Worm (Caenorhabditis elegans): ENCODE data around the gene W09D10.4.
A peak's percentile ranks its signal among the peaks of the same experiment; 100 is the strongest.

W09D10.4 gene

ce11 chrIII:10746406-10746807 is 30.4 kb upstream of the W09D10.4 start (continued):
- TF ChIP-seq ceh-32 (tag; optimal IDR thresholded peaks at IDR 0.05; ENCODE audit: poor library complexity) (no peak), nhr-76 (tag; optimal IDR thresholded peaks at IDR 0.05) (no peak), ceh-20 (GFP tag; IDR thresholded peaks at IDR 0.05) (no peak), Y48G9A.11 (GFP tag; IDR thresholded peaks at IDR 0.05) (peak; percentile 64), mep-1 (tag; optimal IDR thresholded peaks at IDR 0.05) (peak; percentile 30), dpl-1 (GFP tag; optimal IDR thresholded peaks at IDR 0.05) (no peak), ctbp-1 (GFP tag; IDR thresholded peaks at IDR 0.05) (peak; percentile 53; the same call in 1 of the 2 replicates), aly-2 (tag; optimal IDR thresholded peaks at IDR 0.05) (no peak), lir-3 (tag; optimal IDR thresholded peaks at IDR 0.05) (no peak), zfp-3 (GFP tag; conservative IDR thresholded peaks at IDR 0.05) (no peak), hlh-30 (tag; optimal IDR thresholded peaks at IDR 0.05; ENCODE audit: insufficient read depth) (no peak), hlh-11 (tag; optimal IDR thresholded peaks at IDR 0.05) (no peak), Y5F2A.4 (GFP tag; optimal IDR thresholded peaks at IDR 0.05) (peak; percentile 73), php-3 (GFP tag; IDR thresholded peaks at IDR 0.05) (no peak), zag-1 (tag; optimal IDR thresholded peaks at IDR 0.05) (no peak), ZK546.5 (tag; optimal IDR thresholded peaks at IDR 0.05) (no peak), pha-4 (GFP tag; IDR thresholded peaks at IDR 0.05) (peak; percentile 69; the same call in 1 of the 2 replicates), pha-4 (tag; optimal IDR thresholded peaks at IDR 0.05) (no peak), sdz-12 (GFP tag; optimal IDR thresholded peaks at IDR 0.05) (no peak), snpc-1.2 (GFP tag; IDR thresholded peaks at IDR 0.05) (peak; percentile 65; the same call in 1 of the 2 replicates), lin-1 (GFP tag; IDR thresholded peaks at IDR 0.05) (peak; percentile 69; the same call in 1 of the 2 replicates), nhr-28 (tag; optimal IDR thresholded peaks at IDR 0.05) (no peak), nhr-11 (tag; optimal IDR thresholded peaks at IDR 0.05) (no peak), lin-13 (GFP tag; optimal IDR thresholded peaks at IDR 0.05) (no peak), lin-39 (tag; optimal IDR thresholded peaks at IDR 0.05) (no peak), nhr-77 (tag; optimal IDR thresholded peaks at IDR 0.05) (no peak), vab-7 (GFP tag; IDR thresholded peaks at IDR 0.05) (no peak), mxl-3 (GFP tag; optimal IDR thresholded peaks at IDR 0.05) (no peak), daf-8 (GFP tag; IDR thresholded peaks at IDR 0.05) (no peak), mdt-29 (GFP tag; IDR thresholded peaks at IDR 0.05) (peak; percentile 45; the same call in 1 of the 2 replicates), zip-11 (GFP tag; IDR thresholded peaks at IDR 0.05) (no peak), nhr-102 (tag; optimal IDR thresholded peaks at IDR 0.05) (no peak), nhr-41 (GFP tag; IDR thresholded peaks at IDR 0.05) (no peak), cey-2 (tag; optimal IDR thresholded peaks at IDR 0.05; ENCODE audit: borderline replicate concordance, insufficient read depth) (no peak), F44E2.7 (GFP tag; IDR thresholded peaks at IDR 0.05) (0 out of 2 replicates have a peak, but pooled peaks have one; percentile 34), mxl-2 (GFP tag; conservative IDR thresholded peaks at IDR 0.05) (no peak), nhr-25 (tag; optimal IDR thresholded peaks at IDR 0.05; ENCODE audit: borderline replicate concordance, insufficient read depth) (no peak), saeg-2 (GFP tag; IDR thresholded peaks at IDR 0.05) (no peak), skn-1 (tag; optimal IDR thresholded peaks at IDR 0.05) (no peak), daf-19 (GFP tag; conservative IDR thresholded peaks at IDR 0.05) (no peak), unc-62 (GFP tag; optimal IDR thresholded peaks at IDR 0.05 in 1 of 2) (no peak), unc-62 (tag; optimal IDR thresholded peaks at IDR 0.05) (no peak), jun-1 (tag; optimal IDR thresholded peaks at IDR 0.05) (no peak), lin-29 (GFP tag; IDR thresholded peaks at IDR 0.05) (no peak), unc-39 (tag; optimal IDR thresholded peaks at IDR 0.05) (no peak), unc-130 (GFP tag; optimal IDR thresholded peaks at IDR 0.05) (peak; percentile 78), lsy-2 (tag; optimal IDR thresholded peaks at IDR 0.05) (no peak), daf-12 (tag; optimal IDR thresholded peaks at IDR 0.05) (no peak), pqm-1 (tag; optimal IDR thresholded peaks at IDR 0.05) (no peak), nhr-48 (tag; optimal IDR thresholded peaks at IDR 0.05) (no peak), egl-27 (tag; optimal IDR thresholded peaks at IDR 0.05) (no peak), Y105C5A.15 (GFP tag; IDR thresholded peaks at IDR 0.05) (no peak)

Data from whole organism, L4 larva.